Worm (Caenorhabditis elegans): Measurements from ENCODE around the gene gar-2.

- TF ChIP-seq nhr-76 (tag; optimal IDR thresholded peaks at IDR 0.05), result no peak
- TF ChIP-seq ceh-82 (tag; optimal IDR thresholded peaks at IDR 0.05), result no peak
- no peak for TF ChIP-seq nhr-90 (tag; optimal IDR thresholded peaks at IDR 0.05; ENCODE audit: poor library complexity)
- TF ChIP-seq blmp-1 (tag; optimal IDR thresholded peaks at IDR 0.05), result peak; percentile 10
- TF ChIP-seq mdl-1 (tag; optimal IDR thresholded peaks at IDR 0.05), result no peak
- TF ChIP-seq nhr-11 (tag; optimal IDR thresholded peaks at IDR 0.05), result no peak
- TF ChIP-seq fkh-8 (tag; optimal IDR thresholded peaks at IDR 0.05), result no peak
- TF ChIP-seq ama-1 (optimal IDR thresholded peaks at IDR 0.05), result no peak
- no peak for TF ChIP-seq unc-30 (tag; optimal IDR thresholded peaks at IDR 0.05)
- TF ChIP-seq pqm-1 (tag; optimal IDR thresholded peaks at IDR 0.05), result no peak
Measured at ce11 chrIII:6289366-6289765, 19.8 kb upstream of the gar-2 start.
